Worm (Caenorhabditis elegans) whole organism, L1 larva: ENCODE data around the gene cnc-11.

Experiments
- aly-2 ChIP-seq: fragments of 150-350 bp; optimal IDR thresholded peaks from 2 replicates; lab custom pipeline; 2014; ENCODE audit warnings: missing biosample characterization, missing genetic modification characterization
- dsc-1 ChIP-seq: sonication (generic microtip); optimal IDR thresholded peaks from 2 replicates; lab custom pipeline; 2016; ENCODE audit warnings: mild to moderate bottlenecking, missing genetic modification characterization, missing compliant biosample characterization
- nhr-237 ChIP-seq: fragments of 150-350 bp; optimal IDR thresholded peaks from 2 replicates; lab custom pipeline; 2014; ENCODE audit warnings: missing biosample characterization, missing genetic modification characterization
- nhr-84 ChIP-seq: sonication (generic microtip); optimal IDR thresholded peaks from 2 replicates; lab custom pipeline; 2017; ENCODE audit warnings: missing biosample characterization, missing genetic modification characterization
- pqm-1 ChIP-seq: sonication (generic microtip); optimal IDR thresholded peaks from 3 replicates; lab custom pipeline; 2017; ENCODE audit warnings: missing biosample characterization, missing genetic modification characterization
- unc-130 ChIP-seq: fragments of 150-350 bp; optimal IDR thresholded peaks from 2 replicates; lab custom pipeline; 2017; ENCODE audit warnings: missing biosample characterization, missing genetic modification characterization, inconsistent platforms

- TF ChIP-seq unc-130 (tag; lab: Kevin White, UChicago) (peak; percentile 43), pqm-1 (no peak), dsc-1 (tag; lab: Kevin White, UChicago) (peak; percentile 69), nhr-237 (tag; lab: Kevin White, UChicago) (no peak), aly-2 (tag; lab: Kevin White, UChicago) (peak; percentile 50), nhr-84 (tag; lab: Kevin White, UChicago) (no peak)
Observed at ce11 chrV:1471078-1471969, 29.2 kb downstream of the cnc-11 start.
